Fruit fly (Drosophila melanogaster): Measurements from ENCODE around the gene heca.

dm6 chr3R:30283940-30284339 is 6.2 kb downstream of the heca start:
- TF ChIP-seq CG33017 (tag; optimal IDR thresholded peaks at IDR 0.05) (no peak), Mnt (GFP tag; optimal IDR thresholded peaks at IDR 0.05) (no peak), CG5204 (GFP tag; optimal IDR thresholded peaks at IDR 0.05) (no peak), pad (GFP tag; optimal IDR thresholded peaks at IDR 0.05) (no peak), CG12768 (GFP tag; optimal IDR thresholded peaks at IDR 0.05) (no peak), cnc (optimal IDR thresholded peaks at IDR 0.05) (no peak), CG1620 (GFP tag; optimal IDR thresholded peaks at IDR 0.05) (no peak), toe (GFP tag; optimal IDR thresholded peaks at IDR 0.05) (no peak), kay (GFP tag; ENCODE audit: borderline replicate concordance) (peak; percentile 3), CG11617 (GFP tag; optimal IDR thresholded peaks at IDR 0.05) (no peak), ovo (GFP tag; optimal IDR thresholded peaks at IDR 0.05) (no peak), CG7101 (tag; optimal IDR thresholded peaks at IDR 0.05) (no peak), tj (GFP tag; optimal IDR thresholded peaks at IDR 0.05) (no peak), bab1 (GFP tag; optimal IDR thresholded peaks at IDR 0.05) (no peak)
